Worm (Caenorhabditis elegans): ENCODE measurements around the gene mrps-17.

Gene mrps-17

DNA sequence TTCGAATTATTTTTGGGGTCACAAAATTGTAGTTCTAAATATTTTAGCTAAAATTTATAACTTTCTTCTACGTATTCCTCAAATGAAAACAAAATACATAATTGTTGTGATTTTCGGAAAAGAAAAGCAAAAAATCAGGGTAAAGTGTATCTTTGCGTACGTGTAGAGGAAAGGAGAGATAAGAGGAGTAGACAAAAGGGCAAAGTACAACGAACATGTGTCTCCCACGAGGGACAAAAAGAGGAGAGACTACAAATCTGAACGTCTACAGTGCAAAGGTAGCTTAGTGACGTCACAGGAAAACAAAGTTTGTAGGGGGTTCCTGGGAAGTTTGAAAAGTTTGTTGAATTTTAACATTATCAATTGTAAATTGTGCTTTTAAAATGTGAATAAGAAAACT, 15.9 kb upstream of the mrps-17 start (continued):
- TF ChIP-seq ztf-25 (GFP tag; IDR thresholded peaks at IDR 0.05): no peak
- TF ChIP-seq C06A6.2 (GFP tag; conservative IDR thresholded peaks at IDR 0.05): peak; percentile 57; the same call in 1 of the 2 replicates
- TF ChIP-seq ceh-27 (GFP tag; optimal IDR thresholded peaks at IDR 0.05): no peak
- peak; percentile 7 for TF ChIP-seq mxl-1 (tag; optimal IDR thresholded peaks at IDR 0.05)
- TF ChIP-seq tbp1 (GFP tag; optimal IDR thresholded peaks at IDR 0.05): no peak
- TF ChIP-seq atf-7 (tag; optimal IDR thresholded peaks at IDR 0.05): peak; percentile 64
- TF ChIP-seq lin-54 (GFP tag; optimal IDR thresholded peaks at IDR 0.05): peak; percentile 13
- no peak for TF ChIP-seq lir-1 (GFP tag; conservative IDR thresholded peaks at IDR 0.05)
- TF ChIP-seq ccch-3 (GFP tag; optimal IDR thresholded peaks at IDR 0.05): no peak
- TF ChIP-seq madf-6 (GFP tag; IDR thresholded peaks at IDR 0.05): no peak
- TF ChIP-seq ceh-58 (GFP tag; IDR thresholded peaks at IDR 0.05): no peak
- no peak for TF ChIP-seq C17E4.6 (GFP tag; IDR thresholded peaks at IDR 0.05)
- TF ChIP-seq Y53F4B.3 (GFP tag; IDR thresholded peaks at IDR 0.05): no peak
- no peak for TF ChIP-seq nfya-2 (GFP tag; IDR thresholded peaks at IDR 0.05)
- peak in 1 of 2 experiments; percentile 33 for TF ChIP-seq let-607 (tag; optimal IDR thresholded peaks at IDR 0.05)
- no peak for TF ChIP-seq sptf-2 (GFP tag; optimal IDR thresholded peaks at IDR 0.05)
- no peak; the same call in 1 of the 2 replicates for TF ChIP-seq aptf-2 (GFP tag; conservative IDR thresholded peaks at IDR 0.05)
- no peak for TF ChIP-seq ZK185.1 (tag; optimal IDR thresholded peaks at IDR 0.05; ENCODE audit: poor library complexity, severe bottlenecking)
- TF ChIP-seq hrde-1 (tag; optimal IDR thresholded peaks at IDR 0.05; ENCODE audit: borderline replicate concordance): no peak
- no peak for TF ChIP-seq Y95B8A.8 (GFP tag; IDR thresholded peaks at IDR 0.05)
- TF ChIP-seq bed-2 (GFP tag; IDR thresholded peaks at IDR 0.05): no peak
- no peak for TF ChIP-seq nhr-120 (GFP tag; IDR thresholded peaks at IDR 0.05)
- no peak for TF ChIP-seq K11D2.4 (GFP tag; IDR thresholded peaks at IDR 0.05)
- no peak for TF ChIP-seq F49E8.2 (tag; optimal IDR thresholded peaks at IDR 0.05; ENCODE audit: insufficient read depth)
- peak; percentile 47; the same call in 1 of the 2 replicates for TF ChIP-seq B0336.3 (GFP tag; IDR thresholded peaks at IDR 0.05)
- peak; percentile 7 for TF ChIP-seq K12H6.12 (tag; optimal IDR thresholded peaks at IDR 0.05)
- 0 out of 2 replicates have a peak, but pooled peaks have one; percentile 35 for TF ChIP-seq Y53G8AR.9 (GFP tag; conservative IDR thresholded peaks at IDR 0.05)
- no peak for TF ChIP-seq B0261.1 (tag; optimal IDR thresholded peaks at IDR 0.05)
- TF ChIP-seq lsy-27 (tag; optimal IDR thresholded peaks at IDR 0.05; ENCODE audit: borderline replicate concordance, insufficient read depth): no peak
- no peak for TF ChIP-seq hlh-12 (tag; optimal IDR thresholded peaks at IDR 0.05)
- TF ChIP-seq madf-3 (GFP tag; IDR thresholded peaks at IDR 0.05): no peak
- TF ChIP-seq gei-17 (GFP tag; optimal IDR thresholded peaks at IDR 0.05): no peak
- TF ChIP-seq ceh-100 (GFP tag; IDR thresholded peaks at IDR 0.05): no peak
- TF ChIP-seq F57A8.1 (GFP tag; optimal IDR thresholded peaks at IDR 0.05): no peak
- TF ChIP-seq efl-1 (GFP tag; optimal IDR thresholded peaks at IDR 0.05): no peak
- TF ChIP-seq die-1 (tag; optimal IDR thresholded peaks at IDR 0.05): no peak
- TF ChIP-seq hlh-26 (GFP tag; conservative IDR thresholded peaks at IDR 0.05): no peak
- TF ChIP-seq lag-1 (GFP tag; IDR thresholded peaks at IDR 0.05): no peak
- no peak for TF ChIP-seq athp-1 (tag; optimal IDR thresholded peaks at IDR 0.05)
- no peak for TF ChIP-seq nhr-179 (tag; optimal IDR thresholded peaks at IDR 0.05)
- no peak for TF ChIP-seq snpc-1.3 (tag; optimal IDR thresholded peaks at IDR 0.05; ENCODE audit: insufficient read depth)
- no peak for TF ChIP-seq F23B12.7 (tag; optimal IDR thresholded peaks at IDR 0.05; ENCODE audit: insufficient read depth)
- TF ChIP-seq dpff-1 (tag; optimal IDR thresholded peaks at IDR 0.05): no peak
- no peak for TF ChIP-seq nfya-1 (tag; optimal IDR thresholded peaks at IDR 0.05; ENCODE audit: borderline replicate concordance, insufficient read depth)
- TF ChIP-seq B0035.1 (tag; optimal IDR thresholded peaks at IDR 0.05): no peak
- 0 out of 2 replicates have a peak, but pooled peaks have one; percentile 50 for TF ChIP-seq egl-44 (GFP tag; IDR thresholded peaks at IDR 0.05)
- TF ChIP-seq bed-1 (GFP tag; IDR thresholded peaks at IDR 0.05): no peak
- no peak for TF ChIP-seq T07F8.4 (tag; optimal IDR thresholded peaks at IDR 0.05)

All from whole organism, young adult.